Worm (Caenorhabditis elegans) whole organism, L3 larva: ENCODE results near the gene F49E12.7.
A peak's percentile ranks its signal among the peaks of the same experiment; 100 is the strongest.

Source experiments
- ZK546.5 ChIP-seq: sonication (generic microtip); optimal IDR thresholded peaks from 2 replicates; lab custom pipeline; 2017; ENCODE audit warnings: missing biosample characterization, missing genetic modification characterization
- aly-2 ChIP-seq: fragments of 150-350 bp; optimal IDR thresholded peaks from 2 replicates; lab custom pipeline; 2014; ENCODE audit warnings: missing biosample characterization, missing genetic modification characterization
- ceh-16 ChIP-seq: sonication (generic microtip); optimal IDR thresholded peaks from 2 replicates; lab custom pipeline; 2017; ENCODE audit warnings: missing biosample characterization, missing genetic modification characterization
- ceh-82 ChIP-seq: fragments of 150-350 bp; optimal IDR thresholded peaks from 2 replicates; lab custom pipeline; 2014; ENCODE audit warnings: missing biosample characterization, missing genetic modification characterization
- elt-1 ChIP-seq: fragments of 150-350 bp; optimal IDR thresholded peaks from 2 replicates; lab custom pipeline; 2014; ENCODE audit warnings: missing biosample characterization, missing genetic modification characterization
- elt-2 ChIP-seq: sonication (generic microtip); optimal IDR thresholded peaks from 2 replicates; lab custom pipeline; 2016; ENCODE audit warnings: missing genetic modification reagents, mild to moderate bottlenecking, missing genetic modification characterization, missing compliant biosample characterization
- elt-3 ChIP-seq, 3 experiments: fragments of 150-350 bp in 1 of 3; sonication (generic microtip) in 2 of 3; optimal IDR thresholded peaks; 2 replicates in 2 of 3; 4 replicates in 1 of 3; lab custom pipeline; 2014 to 2017; ENCODE audit warnings: missing biosample characterization in 3 of 3, missing genetic modification characterization in 3 of 3
- eor-1 ChIP-seq, 2 experiments: fragments of 150-350 bp; optimal IDR thresholded peaks; 2 replicates each; lab custom pipeline; 2014 to 2018; ENCODE audit warnings: missing biosample characterization in 2 of 2, missing genetic modification characterization in 2 of 2
- fkh-10 ChIP-seq: sonication (generic microtip); optimal IDR thresholded peaks from 2 replicates; lab custom pipeline; 2017; ENCODE audit warnings: missing biosample characterization, missing genetic modification reagents, missing genetic modification characterization
- fkh-2 ChIP-seq: fragments of 150-350 bp; optimal IDR thresholded peaks from 2 replicates; lab custom pipeline; 2014; ENCODE audit warnings: missing biosample characterization, missing genetic modification reagents, missing genetic modification characterization
- hmg-11 ChIP-seq: sonication (generic microtip); optimal IDR thresholded peaks from 2 replicates; lab custom pipeline; 2016; ENCODE audit warnings: missing genetic modification characterization, missing compliant biosample characterization
- lin-39 ChIP-seq: fragments of 150-350 bp; optimal IDR thresholded peaks from 2 replicates; lab custom pipeline; 2018; ENCODE audit warnings: missing biosample characterization, missing genetic modification reagents, missing genetic modification characterization
- mdl-1 ChIP-seq: fragments of 150-350 bp; optimal IDR thresholded peaks from 2 replicates; lab custom pipeline; 2014; ENCODE audit warnings: missing biosample characterization, missing genetic modification characterization
- mml-1 ChIP-seq: fragments of 150-350 bp; sonication (generic microtip); optimal IDR thresholded peaks from 3 replicates; lab custom pipeline; 2014; ENCODE audit warnings: missing biosample characterization, missing genetic modification characterization
- nfya-1 ChIP-seq: sonication (generic microtip); optimal IDR thresholded peaks from 2 replicates; lab custom pipeline; 2017; ENCODE audit warnings: missing genetic modification characterization, mild to moderate bottlenecking, missing compliant biosample characterization, antibody characterized with exemption, moderate library complexity; ENCODE audit not compliant: insufficient read depth
- nhr-11 ChIP-seq: fragments of 150-350 bp; optimal IDR thresholded peaks from 2 replicates; lab custom pipeline; 2014; ENCODE audit warnings: missing biosample characterization, missing genetic modification characterization
- nhr-12 ChIP-seq: fragments of 150-350 bp; optimal IDR thresholded peaks from 2 replicates; lab custom pipeline; 2014; ENCODE audit warnings: missing biosample characterization, missing genetic modification characterization
- nhr-23 ChIP-seq: fragments of 150-350 bp; optimal IDR thresholded peaks from 2 replicates; lab custom pipeline; 2014; ENCODE audit warnings: missing biosample characterization, missing genetic modification reagents, missing genetic modification characterization
- nhr-237 ChIP-seq: fragments of 150-350 bp; optimal IDR thresholded peaks from 2 replicates; lab custom pipeline; 2014; ENCODE audit warnings: missing biosample characterization, missing genetic modification characterization
- nhr-25 ChIP-seq: sonication (generic microtip); optimal IDR thresholded peaks from 2 replicates; lab custom pipeline; 2017; ENCODE audit warnings: missing biosample characterization, missing genetic modification characterization
- nhr-43 ChIP-seq: sonication (generic microtip); optimal IDR thresholded peaks from 2 replicates; lab custom pipeline; 2016; ENCODE audit warnings: mild to moderate bottlenecking, missing genetic modification characterization, missing compliant biosample characterization; ENCODE audit not compliant: poor library complexity, severe bottlenecking
- nhr-76 ChIP-seq: fragments of 150-350 bp; sonication (generic microtip); optimal IDR thresholded peaks from 5 replicates; lab custom pipeline; 2014; ENCODE audit warnings: missing biosample characterization, missing genetic modification characterization
- nhr-77 ChIP-seq: fragments of 150-350 bp; optimal IDR thresholded peaks from 2 replicates; lab custom pipeline; 2014; ENCODE audit warnings: missing biosample characterization, missing genetic modification characterization
- pha-4 ChIP-seq: fragments of 150-350 bp; optimal IDR thresholded peaks from 2 replicates; lab custom pipeline; 2014; ENCODE audit warnings: missing biosample characterization, missing genetic modification reagents, missing genetic modification characterization
- pqm-1 ChIP-seq: fragments of 150-350 bp; optimal IDR thresholded peaks from 2 replicates; lab custom pipeline; 2017; ENCODE audit warnings: missing biosample characterization, missing genetic modification characterization, inconsistent platforms
- skn-1 ChIP-seq: fragments of 150-350 bp; optimal IDR thresholded peaks from 2 replicates; lab custom pipeline; 2014; ENCODE audit warnings: missing biosample characterization, missing genetic modification characterization
- snpc-4 ChIP-seq: fragments of 150-350 bp; optimal IDR thresholded peaks from 2 replicates; lab custom pipeline; 2014; ENCODE audit warnings: missing biosample characterization, missing genetic modification characterization
- tbx-2 ChIP-seq: sonication (generic microtip); optimal IDR thresholded peaks from 2 replicates; lab custom pipeline; 2016; ENCODE audit warnings: mild to moderate bottlenecking, missing genetic modification characterization, missing compliant biosample characterization
- unc-39 ChIP-seq: sonication (generic microtip); optimal IDR thresholded peaks from 4 replicates; lab custom pipeline; 2017; ENCODE audit warnings: missing biosample characterization, missing genetic modification characterization
- zag-1 ChIP-seq: fragments of 150-350 bp; optimal IDR thresholded peaks from 2 replicates; lab custom pipeline; 2014; ENCODE audit warnings: missing biosample characterization, missing genetic modification characterization

Gene F49E12.7

ce11 chrII:8417059-8417668 lies 21.2 kb upstream of the F49E12.7 start, which contains the start of gene fdgt-2:
Gene fdgt-2, plus strand, starts transcription at chrII:8417618.
- TF ChIP-seq eor-1 (tag; optimal IDR thresholded peaks at IDR 0.05; lab: Kevin White, UChicago) (no peak), nhr-77 (no peak), zag-1 (tag; lab: Kevin White, UChicago) (no peak), aly-2 (tag; lab: Kevin White, UChicago) (no peak), fkh-10 (no peak), skn-1 (no peak), nhr-11 (tag; lab: Kevin White, UChicago) (no peak), unc-39 (no peak), elt-3 (tag; optimal IDR thresholded peaks at IDR 0.05; lab: Kevin White, UChicago) (no peak), elt-2 (tag; lab: Kevin White, UChicago) (peak; percentile 36), pqm-1 (tag; lab: Kevin White, UChicago) (peak; percentile 7), hmg-11 (tag; lab: Kevin White, UChicago) (no peak), nhr-25 (tag; lab: Kevin White, UChicago) (peak; percentile 73), fkh-2 (no peak), ceh-82 (no peak), snpc-4 (no peak), ceh-16 (tag; lab: Kevin White, UChicago) (no peak), nhr-43 (tag; lab: Kevin White, UChicago) (no peak), nhr-12 (no peak), nhr-76 (tag; lab: Kevin White, UChicago) (no peak), lin-39 (no peak), nhr-237 (no peak)

- TF ChIP-seq elt-1: peak; percentile 48
- no peak for TF ChIP-seq nhr-23
- TF ChIP-seq nhr-25 (tag; lab: Kevin White, UChicago): peak; percentile 12
- no peak for TF ChIP-seq nhr-76 (tag; lab: Kevin White, UChicago)
- no peak for TF ChIP-seq mdl-1 (tag; lab: Kevin White, UChicago)
Observed at ce11 chrII:8415462-8416037, 19.6 kb upstream of the F49E12.7 start.

ce11 chrII:8415035-8415434 lies 19.1 kb upstream of the F49E12.7 start:
- TF ChIP-seq aly-2 (tag; lab: Kevin White, UChicago): no peak

- TF ChIP-seq nhr-25 (tag; lab: Kevin White, UChicago): no peak
- no peak for TF ChIP-seq ceh-82
- TF ChIP-seq tbx-2 (tag; lab: Kevin White, UChicago): no peak
- TF ChIP-seq elt-1: no peak
- TF ChIP-seq skn-1: no peak
- TF ChIP-seq unc-39: no peak
- no peak for TF ChIP-seq nhr-43 (tag; lab: Kevin White, UChicago)
- TF ChIP-seq ceh-16 (tag; lab: Kevin White, UChicago): no peak
- TF ChIP-seq elt-3 (tag; optimal IDR thresholded peaks at IDR 0.05; lab: Kevin White, UChicago): no peak
- no peak for TF ChIP-seq ZK546.5 (tag; lab: Kevin White, UChicago)
- no peak for TF ChIP-seq zag-1 (tag; lab: Kevin White, UChicago)
- no peak for TF ChIP-seq aly-2 (tag; lab: Kevin White, UChicago)
- no peak for TF ChIP-seq nfya-1 (tag; lab: Kevin White, UChicago)
- no peak for TF ChIP-seq mml-1 (tag; lab: Kevin White, UChicago)
- TF ChIP-seq elt-2 (tag; lab: Kevin White, UChicago): peak; percentile 33
- TF ChIP-seq pqm-1 (tag; lab: Kevin White, UChicago): peak; percentile 70
- peak; percentile 21 for TF ChIP-seq pha-4 (tag; lab: Kevin White, UChicago)
- no peak for TF ChIP-seq nhr-12
Observed at ce11 chrII:8412935-8413334, 17.0 kb upstream of the F49E12.7 start.

- TF ChIP-seq nhr-43 (tag; lab: Kevin White, UChicago) (no peak), elt-2 (tag; lab: Kevin White, UChicago) (peak; percentile 37), pqm-1 (tag; lab: Kevin White, UChicago) (peak; percentile 16), nhr-11 (tag; lab: Kevin White, UChicago) (no peak)
Observed at ce11 chrII:8412061-8412721, 16.2 kb upstream of the F49E12.7 start, which contains the start of gene efl-3. Gene efl-3, plus strand, starts transcription at chrII:8412671.
